Worm (Caenorhabditis elegans) whole organism, mixed stage, embryonic: Measurements from ENCODE around the gene wdr-83.

Experiments used
- M03D4.4 ChIP-seq: sonication (generic microtip); optimal IDR thresholded peaks from 2 replicates; lab custom pipeline; 2017; ENCODE audit warnings: mild to moderate bottlenecking, missing genetic modification characterization, missing compliant biosample characterization
- blmp-1 ChIP-seq: fragments of 150-350 bp; optimal IDR thresholded peaks from 2 replicates; lab custom pipeline; 2014; ENCODE audit warnings: missing biosample characterization, missing genetic modification characterization
- ceh-39 ChIP-seq: fragments of 150-350 bp; optimal IDR thresholded peaks from 2 replicates; lab custom pipeline; 2014; ENCODE audit warnings: missing biosample characterization, missing genetic modification characterization
- ceh-43 ChIP-seq: fragments of 200-800 bp; sonication (Bioruptor generic); optimal IDR thresholded peaks from 2 replicates; lab custom pipeline; 2018; ENCODE audit warnings: mild to moderate bottlenecking, missing genetic modification characterization, moderate library complexity, missing compliant biosample characterization
- ceh-83 ChIP-seq: fragments of 200-800 bp; sonication (Bioruptor generic); optimal IDR thresholded peaks from 2 replicates; lab custom pipeline; 2018; ENCODE audit warnings: mild to moderate bottlenecking, missing genetic modification characterization, missing compliant biosample characterization
- cnd-1 ChIP-seq: fragments of 200-800 bp; sonication (Bioruptor generic); optimal IDR thresholded peaks from 2 replicates; lab custom pipeline; 2018; ENCODE audit warnings: mild to moderate bottlenecking, missing genetic modification characterization, missing compliant biosample characterization
- drap-1 ChIP-seq: fragments of 200-800 bp; sonication (Bioruptor generic); optimal IDR thresholded peaks from 3 replicates; lab custom pipeline; 2018; ENCODE audit warnings: mild to moderate bottlenecking, missing genetic modification characterization, missing compliant biosample characterization
- elt-1 ChIP-seq: sonication (generic microtip); optimal IDR thresholded peaks from 2 replicates; lab custom pipeline; 2017; ENCODE audit warnings: missing genetic modification characterization, mild to moderate bottlenecking, missing compliant biosample characterization, antibody characterized with exemption, moderate library complexity, borderline replicate concordance; ENCODE audit not compliant: insufficient read depth
- elt-3 ChIP-seq: fragments of 150-350 bp; optimal IDR thresholded peaks from 2 replicates; lab custom pipeline; 2014; ENCODE audit warnings: missing biosample characterization, missing genetic modification characterization
- flh-1 ChIP-seq: fragments of 200-800 bp; sonication (Bioruptor generic); optimal IDR thresholded peaks from 2 replicates; lab custom pipeline; 2018; ENCODE audit warnings: mild to moderate bottlenecking, missing genetic modification characterization, moderate library complexity, missing compliant biosample characterization
- ham-2 ChIP-seq: fragments of 200-800 bp; sonication (Bioruptor generic); optimal IDR thresholded peaks from 2 replicates; lab custom pipeline; 2018; ENCODE audit warnings: mild to moderate bottlenecking, missing genetic modification characterization, missing compliant biosample characterization
- hlh-1 ChIP-seq: fragments of 150-350 bp; optimal IDR thresholded peaks from 2 replicates; lab custom pipeline; 2014; ENCODE audit warnings: missing biosample characterization, missing genetic modification reagents, missing genetic modification characterization
- lin-13 ChIP-seq: fragments of 150-350 bp; optimal IDR thresholded peaks from 2 replicates; lab custom pipeline; 2014; ENCODE audit warnings: missing biosample characterization, missing genetic modification characterization
- lin-32 ChIP-seq: fragments of 200-800 bp; sonication (Bioruptor generic); optimal IDR thresholded peaks from 2 replicates; lab custom pipeline; 2018; ENCODE audit warnings: mild to moderate bottlenecking, missing genetic modification characterization, missing compliant biosample characterization
- lsy-2 ChIP-seq: fragments of 150-350 bp; optimal IDR thresholded peaks from 2 replicates; lab custom pipeline; 2014; ENCODE audit warnings: missing biosample characterization, missing genetic modification characterization
- mab-5 ChIP-seq: fragments of 150-350 bp; optimal IDR thresholded peaks from 2 replicates; lab custom pipeline; 2014; ENCODE audit warnings: missing biosample characterization, missing genetic modification characterization
- mep-1 ChIP-seq: fragments of 150-350 bp; optimal IDR thresholded peaks from 2 replicates; lab custom pipeline; 2017; ENCODE audit warnings: missing biosample characterization, missing genetic modification reagents, missing genetic modification characterization, inconsistent platforms
- mls-2 ChIP-seq: sonication (generic microtip); optimal IDR thresholded peaks from 2 replicates; lab custom pipeline; 2016; ENCODE audit warnings: mild to moderate bottlenecking, missing genetic modification characterization, moderate library complexity, missing compliant biosample characterization
- nhr-12 ChIP-seq: fragments of 150-350 bp; optimal IDR thresholded peaks from 2 replicates; lab custom pipeline; 2014; ENCODE audit warnings: missing biosample characterization, missing genetic modification characterization
- nhr-237 ChIP-seq: fragments of 150-350 bp; optimal IDR thresholded peaks from 2 replicates; lab custom pipeline; 2014; ENCODE audit warnings: missing biosample characterization, missing genetic modification characterization
- nhr-28 ChIP-seq: fragments of 150-350 bp; optimal IDR thresholded peaks from 2 replicates; lab custom pipeline; 2014; ENCODE audit warnings: missing biosample characterization, missing genetic modification characterization
- nhr-76 ChIP-seq: sonication (generic microtip); optimal IDR thresholded peaks from 2 replicates; lab custom pipeline; 2017; ENCODE audit warnings: missing biosample characterization, missing genetic modification characterization
- pha-4 ChIP-seq: fragments of 150-350 bp; optimal IDR thresholded peaks from 2 replicates; lab custom pipeline; 2018; ENCODE audit warnings: missing biosample characterization, missing genetic modification reagents, missing genetic modification characterization
- snpc-4 ChIP-seq: fragments of 150-350 bp; optimal IDR thresholded peaks from 2 replicates; lab custom pipeline; 2014; ENCODE audit warnings: missing biosample characterization, missing genetic modification characterization
- sptf-1 ChIP-seq: sonication (generic microtip); optimal IDR thresholded peaks from 2 replicates; lab custom pipeline; 2017; ENCODE audit warnings: mild to moderate bottlenecking, missing genetic modification characterization, moderate library complexity, missing compliant biosample characterization
- tbx-8 ChIP-seq: fragments of 200-800 bp; sonication (Bioruptor generic); optimal IDR thresholded peaks from 2 replicates; lab custom pipeline; 2018; ENCODE audit warnings: mild to moderate bottlenecking, missing genetic modification characterization, moderate library complexity, missing compliant biosample characterization
- unc-120 ChIP-seq: sonication (generic microtip); optimal IDR thresholded peaks from 2 replicates; lab custom pipeline; 2017; ENCODE audit warnings: missing genetic modification characterization, missing compliant biosample characterization; ENCODE audit not compliant: poor library complexity, severe bottlenecking
- unc-62 ChIP-seq: fragments of 150-350 bp; optimal IDR thresholded peaks from 2 replicates; lab custom pipeline; 2014; ENCODE audit warnings: missing biosample characterization, missing genetic modification reagents, missing genetic modification characterization
- zip-8 ChIP-seq: fragments of 150-350 bp; optimal IDR thresholded peaks from 2 replicates; lab custom pipeline; 2014; ENCODE audit warnings: missing biosample characterization, missing genetic modification characterization
- ztf-11 ChIP-seq: fragments of 150-350 bp; optimal IDR thresholded peaks from 2 replicates; lab custom pipeline; 2014; ENCODE audit warnings: missing biosample characterization, missing genetic modification characterization

Gene wdr-83

DNA sequence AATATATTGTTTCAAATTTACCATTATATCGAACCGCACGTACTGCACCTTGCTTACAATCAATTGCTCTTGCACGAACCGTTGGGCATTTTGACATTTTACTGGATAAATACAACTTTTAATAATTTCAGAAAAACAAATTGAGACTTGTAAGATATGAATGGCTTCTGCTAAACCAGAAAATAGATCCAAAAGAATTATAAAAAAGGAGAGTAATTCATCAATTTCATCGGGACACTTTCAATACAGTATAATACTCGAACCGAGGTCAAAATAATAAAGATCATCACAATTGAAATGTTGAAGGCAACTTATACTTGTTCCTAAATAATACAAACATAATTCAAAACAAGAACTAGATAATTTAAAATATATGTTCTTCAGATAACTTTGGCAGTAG is at the start of gene wdr-83:
wdr-83 (minus strand) TSS at position 101 of the 400 bp plus-strand sequence.
- TF ChIP-seq tbx-8 (GFP tag; lab: Kevin White, UChicago), result no peak
- TF ChIP-seq sptf-1 (tag; lab: Kevin White, UChicago), result no peak
- TF ChIP-seq unc-120 (tag; lab: Kevin White, UChicago), result no peak
- TF ChIP-seq blmp-1 (tag; lab: Kevin White, UChicago), result no peak
- no peak for TF ChIP-seq nhr-12 (tag; lab: Kevin White, UChicago)
- no peak for TF ChIP-seq M03D4.4 (tag; lab: Kevin White, UChicago)
- no peak for TF ChIP-seq ceh-83 (GFP tag; lab: Kevin White, UChicago)
- no peak for TF ChIP-seq ham-2 (GFP tag; lab: Kevin White, UChicago)
- no peak for TF ChIP-seq lin-32 (GFP tag; lab: Kevin White, UChicago)
- no peak for TF ChIP-seq drap-1 (GFP tag; lab: Kevin White, UChicago)
- TF ChIP-seq ceh-39 (tag; lab: Kevin White, UChicago), result no peak
- TF ChIP-seq flh-1 (GFP tag; lab: Kevin White, UChicago), result no peak
- TF ChIP-seq snpc-4, result no peak
- TF ChIP-seq nhr-76 (tag; lab: Kevin White, UChicago), result no peak
- TF ChIP-seq ztf-11 (tag; lab: Kevin White, UChicago), result no peak
- TF ChIP-seq mep-1 (tag; lab: Kevin White, UChicago), result no peak
- TF ChIP-seq mls-2 (tag; lab: Kevin White, UChicago), result no peak
- TF ChIP-seq pha-4 (tag; lab: Kevin White, UChicago), result no peak
- TF ChIP-seq lin-13, result no peak
- TF ChIP-seq zip-8 (tag; lab: Kevin White, UChicago), result no peak

DNA sequence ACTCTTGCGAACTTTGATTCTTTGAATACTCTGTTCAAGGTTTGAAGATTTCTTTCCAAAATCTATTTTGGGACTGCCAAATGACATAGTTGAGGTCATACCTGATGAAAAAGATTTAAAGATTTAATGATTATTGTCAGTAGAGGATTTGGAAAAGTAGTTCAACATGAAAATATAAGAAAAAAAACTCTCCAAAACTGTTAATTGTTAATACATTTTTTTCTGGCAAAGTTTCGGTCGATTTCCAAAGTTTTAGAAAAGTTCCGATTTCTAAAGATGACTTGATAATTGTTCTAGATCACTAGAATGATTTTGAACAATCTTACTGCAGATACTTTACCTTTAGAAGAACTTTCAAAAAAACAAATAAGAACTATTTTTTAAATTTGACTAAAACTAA is 39.8 kb upstream of the wdr-83 start, which contains the start of gene C27A2.7:
C27A2.7 (minus strand) TSS at position 101 of the 400 bp plus-strand sequence.
- TF ChIP-seq zip-8 (tag; lab: Kevin White, UChicago) (no peak), unc-120 (tag; lab: Kevin White, UChicago) (no peak), ceh-83 (GFP tag; lab: Kevin White, UChicago) (no peak), blmp-1 (tag; lab: Kevin White, UChicago) (no peak), pha-4 (tag; lab: Kevin White, UChicago) (no peak), mab-5 (tag; lab: Kevin White, UChicago) (no peak), lin-32 (GFP tag; lab: Kevin White, UChicago) (no peak), sptf-1 (tag; lab: Kevin White, UChicago) (no peak), tbx-8 (GFP tag; lab: Kevin White, UChicago) (no peak), ceh-43 (GFP tag; lab: Kevin White, UChicago) (no peak)

DNA sequence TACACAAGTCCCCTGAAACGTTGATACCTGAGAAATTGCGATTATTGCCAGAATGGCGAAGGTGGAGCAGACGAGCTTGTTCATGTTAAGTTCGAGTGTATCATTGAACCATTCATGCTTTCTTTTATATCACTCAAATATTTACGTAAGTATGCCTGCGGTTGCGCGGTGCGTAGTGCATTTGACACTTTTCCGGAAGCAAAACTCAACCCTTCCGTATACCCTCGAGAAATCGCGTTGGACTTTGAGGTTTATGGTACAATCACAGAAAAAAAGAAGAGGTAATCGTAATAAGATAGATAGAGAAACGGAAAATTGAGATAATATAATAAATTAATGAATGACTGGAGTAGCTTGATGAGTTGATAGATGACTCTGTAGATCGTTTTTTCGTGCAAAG is 38.0 kb upstream of the wdr-83 start, which contains the start of gene idpb-2:
idpb-2 (minus strand) TSS at position 101 of the 400 bp plus-strand sequence.
- no peak for TF ChIP-seq ceh-39 (tag; lab: Kevin White, UChicago)
- TF ChIP-seq lin-13, result no peak
- no peak for TF ChIP-seq flh-1 (GFP tag; lab: Kevin White, UChicago)

- no peak for TF ChIP-seq nhr-28 (tag; lab: Kevin White, UChicago)
- no peak for TF ChIP-seq unc-62 (GFP tag; lab: Kevin White, UChicago)
- TF ChIP-seq unc-120 (tag; lab: Kevin White, UChicago), result no peak
- no peak for TF ChIP-seq lin-32 (GFP tag; lab: Kevin White, UChicago)
- no peak for TF ChIP-seq flh-1 (GFP tag; lab: Kevin White, UChicago)
- no peak for TF ChIP-seq zip-8 (tag; lab: Kevin White, UChicago)
- TF ChIP-seq ceh-43 (GFP tag; lab: Kevin White, UChicago), result no peak
- TF ChIP-seq nhr-12 (tag; lab: Kevin White, UChicago), result no peak
- no peak for TF ChIP-seq nhr-237
- no peak for TF ChIP-seq lsy-2 (tag; lab: Kevin White, UChicago)
- TF ChIP-seq ceh-83 (GFP tag; lab: Kevin White, UChicago), result no peak
- no peak for TF ChIP-seq mab-5 (tag; lab: Kevin White, UChicago)
- TF ChIP-seq hlh-1, result no peak
- no peak for TF ChIP-seq elt-3 (tag; lab: Kevin White, UChicago)
These were observed 36.4 kb upstream of the wdr-83 start, which contains the start of gene C27A2.8 for ce11 chrII:5067927-5068326. Gene C27A2.8, minus strand, starts transcription at chrII:5068043.

- TF ChIP-seq elt-1, result no peak
- TF ChIP-seq mls-2 (tag; lab: Kevin White, UChicago), result no peak
- TF ChIP-seq drap-1 (GFP tag; lab: Kevin White, UChicago), result no peak
- no peak for TF ChIP-seq pha-4 (tag; lab: Kevin White, UChicago)
- no peak for TF ChIP-seq zip-8 (tag; lab: Kevin White, UChicago)
- TF ChIP-seq M03D4.4 (tag; lab: Kevin White, UChicago), result no peak
- no peak for TF ChIP-seq lsy-2 (tag; lab: Kevin White, UChicago)
- TF ChIP-seq snpc-4, result no peak
- no peak for TF ChIP-seq unc-120 (tag; lab: Kevin White, UChicago)
- TF ChIP-seq lin-13, result no peak
- TF ChIP-seq sptf-1 (tag; lab: Kevin White, UChicago), result no peak
- TF ChIP-seq ceh-39 (tag; lab: Kevin White, UChicago), result no peak
- no peak for TF ChIP-seq nhr-237
- no peak for TF ChIP-seq cnd-1 (tag; lab: Kevin White, UChicago)
- TF ChIP-seq, all 35 proteins: peak for 0
These were observed 35.5 kb upstream of the wdr-83 start for ce11 chrII:5066967-5067366.
